Worm (Caenorhabditis elegans) whole organism, midembryonic: ENCODE measurements around the gene C49H3.3.

Source experiments
- T22C8.4 ChIP-seq: fragments of 200-800 bp; sonication (Bioruptor generic); IDR thresholded peaks from 2 replicates; pipeline ENCODE4 v1.3.6; 2022; ENCODE audit warnings: missing genetic modification characterization, missing compliant biosample characterization
- cog-1 ChIP-seq: sonication (generic microtip); optimal IDR thresholded peaks from 2 replicates; lab custom pipeline; 2016; ENCODE audit warnings: missing genetic modification characterization, missing compliant biosample characterization
- flt-1 ChIP-seq: fragments of 200-800 bp; sonication (Bioruptor generic); IDR thresholded peaks from 2 replicates; pipeline ENCODE4 v1.3.6; 2022; ENCODE audit warnings: missing genetic modification characterization, missing compliant biosample characterization
- klf-2 ChIP-seq: fragments of 200-800 bp; sonication (Bioruptor generic); conservative IDR thresholded peaks from 2 replicates; pipeline ENCODE4 v1.3.6; 2022; ENCODE audit warnings: missing genetic modification reagents, missing genetic modification characterization, missing compliant biosample characterization
- med-1 ChIP-seq: sonication (generic microtip); optimal IDR thresholded peaks from 2 replicates; lab custom pipeline; 2017; ENCODE audit warnings: missing genetic modification characterization, mild to moderate bottlenecking, missing compliant biosample characterization, antibody characterized with exemption, missing genetic modification reagents; ENCODE audit not compliant: insufficient read depth
- ref-1 ChIP-seq: fragments of 200-800 bp; sonication (Bioruptor generic); conservative IDR thresholded peaks from 2 replicates; pipeline ENCODE4 v1.3.6; 2022; ENCODE audit warnings: missing genetic modification reagents, missing genetic modification characterization, missing compliant biosample characterization
- tab-1 ChIP-seq: fragments of 200-800 bp; sonication (Bioruptor generic); IDR thresholded peaks from 2 replicates; pipeline ENCODE4 v1.3.6; 2022; ENCODE audit warnings: missing genetic modification characterization, missing compliant biosample characterization
- ztf-23 ChIP-seq: fragments of 200-800 bp; sonication (Bioruptor generic); IDR thresholded peaks from 2 replicates; pipeline ENCODE4 v1.3.6; 2022; ENCODE audit warnings: missing genetic modification reagents, missing genetic modification characterization, missing compliant biosample characterization

ce11 chrIV:7914991-7915390, 9.2 kb upstream of the C49H3.3 start, which contains the start of gene C49H3.4:
- no peak for TF ChIP-seq ref-1 (GFP tag; lab: Robert Waterston, UW)
- TF ChIP-seq flt-1 (GFP tag; lab: Robert Waterston, UW), result no peak
- TF ChIP-seq cog-1 (tag; lab: Kevin White, UChicago), result no peak
- TF ChIP-seq tab-1 (GFP tag; lab: Robert Waterston, UW), result no peak
- TF ChIP-seq ztf-23 (GFP tag; lab: Robert Waterston, UW), result no peak
- TF ChIP-seq T22C8.4 (GFP tag; lab: Robert Waterston, UW), result no peak
- no peak for TF ChIP-seq med-1 (GFP tag; lab: Kevin White, UChicago)
- TF ChIP-seq klf-2 (GFP tag; lab: Robert Waterston, UW), result no peak
